Worm (Caenorhabditis elegans) whole organism, L3 larva: Measurements from ENCODE around the gene W08F4.13.
A peak's percentile ranks its signal among the peaks of the same experiment; 100 is the strongest.

Source experiments
- ZK546.5 ChIP-seq: sonication (generic microtip); optimal IDR thresholded peaks from 2 replicates; lab custom pipeline; 2017; ENCODE audit warnings: missing biosample characterization, missing genetic modification characterization
- ama-1 ChIP-seq: fragments of 150-350 bp; optimal IDR thresholded peaks from 2 replicates; lab custom pipeline; 2018
- ceh-16 ChIP-seq: sonication (generic microtip); optimal IDR thresholded peaks from 2 replicates; lab custom pipeline; 2017; ENCODE audit warnings: missing biosample characterization, missing genetic modification characterization
- ceh-28 ChIP-seq: fragments of 150-350 bp; optimal IDR thresholded peaks from 2 replicates; lab custom pipeline; 2014; ENCODE audit warnings: missing biosample characterization, missing genetic modification reagents, missing genetic modification characterization
- fos-1 ChIP-seq: fragments of 150-350 bp; optimal IDR thresholded peaks from 2 replicates; lab custom pipeline; 2014; ENCODE audit warnings: missing biosample characterization, missing genetic modification characterization
- lin-15B ChIP-seq: fragments of 150-350 bp; optimal IDR thresholded peaks from 2 replicates; lab custom pipeline; 2014; ENCODE audit warnings: missing biosample characterization, missing genetic modification characterization
- mdl-1 ChIP-seq: fragments of 150-350 bp; optimal IDR thresholded peaks from 2 replicates; lab custom pipeline; 2014; ENCODE audit warnings: missing biosample characterization, missing genetic modification characterization
- nfya-1 ChIP-seq: sonication (generic microtip); optimal IDR thresholded peaks from 2 replicates; lab custom pipeline; 2017; ENCODE audit warnings: missing genetic modification characterization, mild to moderate bottlenecking, missing compliant biosample characterization, antibody characterized with exemption, moderate library complexity; ENCODE audit not compliant: insufficient read depth
- nhr-25 ChIP-seq: sonication (generic microtip); optimal IDR thresholded peaks from 2 replicates; lab custom pipeline; 2017; ENCODE audit warnings: missing biosample characterization, missing genetic modification characterization
- nhr-28 ChIP-seq: fragments of 150-350 bp; optimal IDR thresholded peaks from 2 replicates; lab custom pipeline; 2014; ENCODE audit warnings: missing biosample characterization, missing genetic modification characterization
- pqm-1 ChIP-seq: fragments of 150-350 bp; optimal IDR thresholded peaks from 2 replicates; lab custom pipeline; 2017; ENCODE audit warnings: missing biosample characterization, missing genetic modification characterization, inconsistent platforms
- sea-2 ChIP-seq: fragments of 150-350 bp; sonication (generic microtip); optimal IDR thresholded peaks from 4 replicates; lab custom pipeline; 2014; ENCODE audit warnings: missing biosample characterization, missing genetic modification reagents, missing genetic modification characterization
- zag-1 ChIP-seq: fragments of 150-350 bp; optimal IDR thresholded peaks from 2 replicates; lab custom pipeline; 2014; ENCODE audit warnings: missing biosample characterization, missing genetic modification characterization
- ztf-11 ChIP-seq: fragments of 150-350 bp; optimal IDR thresholded peaks from 2 replicates; lab custom pipeline; 2014; ENCODE audit warnings: missing biosample characterization, missing genetic modification characterization

- no peak for TF ChIP-seq nfya-1 (tag; lab: Kevin White, UChicago)
- no peak for TF ChIP-seq ztf-11 (tag; lab: Kevin White, UChicago)
- no peak for TF ChIP-seq nhr-28 (tag; lab: Kevin White, UChicago)
- TF ChIP-seq sea-2 (GFP tag; lab: Kevin White, UChicago), result no peak
- no peak for TF ChIP-seq nhr-25 (tag; lab: Kevin White, UChicago)
- TF ChIP-seq ama-1 (lab: Kevin White, UChicago), result no peak
- TF ChIP-seq ceh-16, result no peak
- TF ChIP-seq mdl-1 (tag; lab: Kevin White, UChicago), result no peak
- TF ChIP-seq zag-1 (tag; lab: Kevin White, UChicago), result no peak
- TF ChIP-seq pqm-1 (tag; lab: Kevin White, UChicago), result no peak
- TF ChIP-seq fos-1, result no peak
- TF ChIP-seq ceh-28, result peak; percentile 67
- no peak for TF ChIP-seq ZK546.5
- no peak for TF ChIP-seq lin-15B (tag; lab: Kevin White, UChicago)
These were observed 29.2 kb upstream of the W08F4.13 start for ce11 chrII:555371-555770.
